Worm (Caenorhabditis elegans) whole organism, mixed stage, embryonic: ENCODE measurements around the gene C06H5.8.

Source experiments
- M03D4.4 ChIP-seq: sonication (generic microtip); optimal IDR thresholded peaks from 2 replicates; lab custom pipeline; 2017; ENCODE audit warnings: mild to moderate bottlenecking, missing genetic modification characterization, missing compliant biosample characterization
- bed-3 ChIP-seq: fragments of 200-800 bp; sonication (Bioruptor generic); optimal IDR thresholded peaks from 3 replicates; lab custom pipeline; 2018; ENCODE audit warnings: mild to moderate bottlenecking, missing genetic modification characterization, moderate library complexity, missing compliant biosample characterization
- blmp-1 ChIP-seq: fragments of 150-350 bp; optimal IDR thresholded peaks from 2 replicates; lab custom pipeline; 2014; ENCODE audit warnings: missing biosample characterization, missing genetic modification characterization
- ceh-39 ChIP-seq: fragments of 150-350 bp; optimal IDR thresholded peaks from 2 replicates; lab custom pipeline; 2014; ENCODE audit warnings: missing biosample characterization, missing genetic modification characterization
- ceh-43 ChIP-seq: fragments of 200-800 bp; sonication (Bioruptor generic); optimal IDR thresholded peaks from 2 replicates; lab custom pipeline; 2018; ENCODE audit warnings: mild to moderate bottlenecking, missing genetic modification characterization, moderate library complexity, missing compliant biosample characterization
- ceh-83 ChIP-seq: fragments of 200-800 bp; sonication (Bioruptor generic); optimal IDR thresholded peaks from 2 replicates; lab custom pipeline; 2018; ENCODE audit warnings: mild to moderate bottlenecking, missing genetic modification characterization, missing compliant biosample characterization
- ces-1 ChIP-seq: fragments of 150-350 bp; optimal IDR thresholded peaks from 2 replicates; lab custom pipeline; 2014; ENCODE audit warnings: missing biosample characterization, missing genetic modification reagents, missing genetic modification characterization
- cnd-1 ChIP-seq: fragments of 200-800 bp; sonication (Bioruptor generic); optimal IDR thresholded peaks from 2 replicates; lab custom pipeline; 2018; ENCODE audit warnings: mild to moderate bottlenecking, missing genetic modification characterization, missing compliant biosample characterization
- drap-1 ChIP-seq: fragments of 200-800 bp; sonication (Bioruptor generic); optimal IDR thresholded peaks from 3 replicates; lab custom pipeline; 2018; ENCODE audit warnings: mild to moderate bottlenecking, missing genetic modification characterization, missing compliant biosample characterization
- elt-1 ChIP-seq: sonication (generic microtip); optimal IDR thresholded peaks from 2 replicates; lab custom pipeline; 2017; ENCODE audit warnings: missing genetic modification characterization, mild to moderate bottlenecking, missing compliant biosample characterization, antibody characterized with exemption, moderate library complexity, borderline replicate concordance; ENCODE audit not compliant: insufficient read depth
- elt-3 ChIP-seq: fragments of 150-350 bp; optimal IDR thresholded peaks from 2 replicates; lab custom pipeline; 2014; ENCODE audit warnings: missing biosample characterization, missing genetic modification characterization
- flh-1 ChIP-seq: fragments of 200-800 bp; sonication (Bioruptor generic); optimal IDR thresholded peaks from 2 replicates; lab custom pipeline; 2018; ENCODE audit warnings: mild to moderate bottlenecking, missing genetic modification characterization, moderate library complexity, missing compliant biosample characterization
- ham-2 ChIP-seq: fragments of 200-800 bp; sonication (Bioruptor generic); optimal IDR thresholded peaks from 2 replicates; lab custom pipeline; 2018; ENCODE audit warnings: mild to moderate bottlenecking, missing genetic modification characterization, missing compliant biosample characterization
- hlh-1 ChIP-seq: fragments of 150-350 bp; optimal IDR thresholded peaks from 2 replicates; lab custom pipeline; 2014; ENCODE audit warnings: missing biosample characterization, missing genetic modification reagents, missing genetic modification characterization
- lin-13 ChIP-seq: fragments of 150-350 bp; optimal IDR thresholded peaks from 2 replicates; lab custom pipeline; 2014; ENCODE audit warnings: missing biosample characterization, missing genetic modification characterization
- lin-32 ChIP-seq: fragments of 200-800 bp; sonication (Bioruptor generic); optimal IDR thresholded peaks from 2 replicates; lab custom pipeline; 2018; ENCODE audit warnings: mild to moderate bottlenecking, missing genetic modification characterization, missing compliant biosample characterization
- lsy-2 ChIP-seq: fragments of 150-350 bp; optimal IDR thresholded peaks from 2 replicates; lab custom pipeline; 2014; ENCODE audit warnings: missing biosample characterization, missing genetic modification characterization
- mab-5 ChIP-seq: fragments of 150-350 bp; optimal IDR thresholded peaks from 2 replicates; lab custom pipeline; 2014; ENCODE audit warnings: missing biosample characterization, missing genetic modification characterization
- mep-1 ChIP-seq: fragments of 150-350 bp; optimal IDR thresholded peaks from 2 replicates; lab custom pipeline; 2017; ENCODE audit warnings: missing biosample characterization, missing genetic modification reagents, missing genetic modification characterization, inconsistent platforms
- mls-2 ChIP-seq: sonication (generic microtip); optimal IDR thresholded peaks from 2 replicates; lab custom pipeline; 2016; ENCODE audit warnings: mild to moderate bottlenecking, missing genetic modification characterization, moderate library complexity, missing compliant biosample characterization
- nhr-12 ChIP-seq: fragments of 150-350 bp; optimal IDR thresholded peaks from 2 replicates; lab custom pipeline; 2014; ENCODE audit warnings: missing biosample characterization, missing genetic modification characterization
- nhr-2 ChIP-seq: fragments of 150-350 bp; optimal IDR thresholded peaks from 2 replicates; lab custom pipeline; 2014; ENCODE audit warnings: missing biosample characterization, missing genetic modification characterization
- nhr-237 ChIP-seq: fragments of 150-350 bp; optimal IDR thresholded peaks from 2 replicates; lab custom pipeline; 2014; ENCODE audit warnings: missing biosample characterization, missing genetic modification characterization
- nhr-28 ChIP-seq: fragments of 150-350 bp; optimal IDR thresholded peaks from 2 replicates; lab custom pipeline; 2014; ENCODE audit warnings: missing biosample characterization, missing genetic modification characterization
- nhr-76 ChIP-seq: sonication (generic microtip); optimal IDR thresholded peaks from 2 replicates; lab custom pipeline; 2017; ENCODE audit warnings: missing biosample characterization, missing genetic modification characterization
- sem-2 ChIP-seq: fragments of 200-800 bp; sonication (Bioruptor generic); optimal IDR thresholded peaks from 2 replicates; lab custom pipeline; 2018; ENCODE audit warnings: mild to moderate bottlenecking, missing genetic modification characterization, missing compliant biosample characterization
- snpc-4 ChIP-seq: fragments of 150-350 bp; optimal IDR thresholded peaks from 2 replicates; lab custom pipeline; 2014; ENCODE audit warnings: missing biosample characterization, missing genetic modification characterization
- sptf-1 ChIP-seq: sonication (generic microtip); optimal IDR thresholded peaks from 2 replicates; lab custom pipeline; 2017; ENCODE audit warnings: mild to moderate bottlenecking, missing genetic modification characterization, moderate library complexity, missing compliant biosample characterization
- tbx-8 ChIP-seq: fragments of 200-800 bp; sonication (Bioruptor generic); optimal IDR thresholded peaks from 2 replicates; lab custom pipeline; 2018; ENCODE audit warnings: mild to moderate bottlenecking, missing genetic modification characterization, moderate library complexity, missing compliant biosample characterization
- unc-120 ChIP-seq: sonication (generic microtip); optimal IDR thresholded peaks from 2 replicates; lab custom pipeline; 2017; ENCODE audit warnings: missing genetic modification characterization, missing compliant biosample characterization; ENCODE audit not compliant: poor library complexity, severe bottlenecking
- unc-39 ChIP-seq: fragments of 150-350 bp; optimal IDR thresholded peaks from 2 replicates; lab custom pipeline; 2014; ENCODE audit warnings: missing biosample characterization, missing genetic modification characterization
- unc-62 ChIP-seq: fragments of 150-350 bp; optimal IDR thresholded peaks from 2 replicates; lab custom pipeline; 2014; ENCODE audit warnings: missing biosample characterization, missing genetic modification reagents, missing genetic modification characterization
- zip-8 ChIP-seq: fragments of 150-350 bp; optimal IDR thresholded peaks from 2 replicates; lab custom pipeline; 2014; ENCODE audit warnings: missing biosample characterization, missing genetic modification characterization
- ztf-11 ChIP-seq: fragments of 150-350 bp; optimal IDR thresholded peaks from 2 replicates; lab custom pipeline; 2014; ENCODE audit warnings: missing biosample characterization, missing genetic modification characterization

C06H5.8 gene

DNA sequence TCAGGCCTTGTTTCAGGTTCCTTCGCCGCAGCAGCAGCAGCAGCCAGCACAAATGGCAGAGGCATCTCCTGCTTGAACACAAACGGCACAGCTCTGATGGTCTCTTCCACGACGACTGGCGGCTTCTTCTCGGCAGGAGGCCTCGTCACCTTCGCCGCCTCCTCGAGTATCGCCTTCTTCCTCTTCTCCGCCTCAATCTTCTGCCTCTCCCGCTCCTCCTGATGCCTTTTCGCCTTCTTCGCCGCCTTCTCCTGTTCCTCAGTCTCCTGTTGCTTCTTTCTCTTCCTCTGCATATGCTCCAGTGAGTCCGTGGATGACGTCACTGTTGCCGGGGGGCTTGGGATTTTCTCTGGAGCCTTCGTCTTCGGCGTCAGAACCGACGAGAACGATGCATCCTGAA, 26.6 kb downstream of the C06H5.8 start:
- no peak for TF ChIP-seq blmp-1
- TF ChIP-seq sptf-1 = no peak
- TF ChIP-seq zip-8 (tag; lab: Kevin White, UChicago) = no peak
- TF ChIP-seq snpc-4 = no peak
- no peak for TF ChIP-seq ham-2 (GFP tag; lab: Kevin White, UChicago)

DNA sequence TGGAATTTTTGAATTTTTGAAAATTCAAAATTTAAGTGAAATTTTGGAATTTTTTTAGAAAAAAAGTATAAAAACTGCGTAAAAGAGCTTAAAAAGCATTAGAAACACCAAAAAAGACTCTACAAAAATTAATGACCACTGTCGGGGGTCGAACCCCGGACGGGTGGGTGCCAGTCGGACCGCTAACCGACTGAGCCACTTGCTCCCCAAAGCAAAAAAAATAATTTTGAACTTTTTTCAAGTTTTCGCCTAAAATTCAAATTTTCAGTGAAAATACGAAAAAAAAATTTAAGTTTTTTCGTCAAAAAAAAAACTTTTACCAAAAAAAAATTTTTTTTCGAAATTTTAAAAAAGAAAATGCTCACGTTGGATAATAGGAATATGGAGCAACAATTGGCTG, 28.4 kb downstream of the C06H5.8 start:
- TF ChIP-seq ztf-11 (tag; lab: Kevin White, UChicago) = no peak
- no peak for TF ChIP-seq flh-1 (GFP tag; lab: Kevin White, UChicago)
- no peak for TF ChIP-seq sem-2 (GFP tag; lab: Kevin White, UChicago)
- TF ChIP-seq mls-2 (tag; lab: Kevin White, UChicago) = no peak
- TF ChIP-seq mab-5 (tag; lab: Kevin White, UChicago) = no peak
- no peak for TF ChIP-seq nhr-237
- TF ChIP-seq cnd-1 (tag; lab: Kevin White, UChicago) = no peak
- TF ChIP-seq nhr-76 (tag; lab: Kevin White, UChicago) = no peak
- no peak for TF ChIP-seq ceh-83 (GFP tag; lab: Kevin White, UChicago)
- TF ChIP-seq ceh-43 (GFP tag; lab: Kevin White, UChicago) = no peak
- TF ChIP-seq bed-3 (GFP tag; lab: Kevin White, UChicago) = no peak
- no peak for TF ChIP-seq unc-120 (tag; lab: Kevin White, UChicago)
- TF ChIP-seq unc-62 = no peak
- TF ChIP-seq lin-32 (GFP tag; lab: Kevin White, UChicago) = no peak
- TF ChIP-seq elt-3 (tag; lab: Kevin White, UChicago) = no peak
- TF ChIP-seq ces-1 (GFP tag; lab: Kevin White, UChicago) = no peak
- TF ChIP-seq snpc-4 = no peak
- no peak for TF ChIP-seq unc-39 (tag; lab: Kevin White, UChicago)
- no peak for TF ChIP-seq blmp-1

DNA sequence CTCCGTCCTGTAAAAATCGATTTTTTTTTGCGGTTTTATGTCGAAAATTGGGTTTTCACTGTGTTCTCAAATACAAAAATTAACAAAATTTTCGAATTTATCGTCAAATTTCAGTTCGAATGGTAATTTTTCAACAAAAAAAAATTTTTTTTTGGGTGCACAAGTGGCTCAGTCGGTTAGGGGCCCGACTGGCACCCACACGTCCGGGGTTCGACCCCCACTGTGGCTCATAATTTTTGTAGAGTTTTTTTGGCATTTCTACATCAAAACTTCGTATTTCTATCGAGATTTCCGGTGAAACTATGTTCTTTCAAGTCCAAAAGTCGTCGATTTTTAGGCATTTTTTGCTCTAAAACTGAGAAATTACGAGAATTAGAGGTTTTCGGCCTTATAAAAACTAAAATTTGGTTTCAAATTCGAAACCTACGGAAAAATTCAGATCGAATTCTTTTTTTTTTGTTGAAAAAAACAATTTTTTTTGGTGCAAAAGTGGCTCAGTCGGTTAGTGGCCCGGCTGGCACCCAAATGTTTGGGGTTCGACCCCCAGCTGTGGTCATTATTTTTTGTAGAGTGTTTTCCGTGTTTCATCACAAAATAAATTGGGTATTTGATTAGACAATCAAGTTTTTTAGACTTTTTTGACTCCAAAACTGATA, 29.3 kb downstream of the C06H5.8 start:
- no peak for TF ChIP-seq ces-1 (GFP tag; lab: Kevin White, UChicago)
- TF ChIP-seq mls-2 (tag; lab: Kevin White, UChicago) = no peak
- no peak for TF ChIP-seq lin-32 (GFP tag; lab: Kevin White, UChicago)
- no peak for TF ChIP-seq sptf-1
- TF ChIP-seq nhr-237 = no peak
- no peak for TF ChIP-seq ztf-11 (tag; lab: Kevin White, UChicago)
- no peak for TF ChIP-seq unc-39 (tag; lab: Kevin White, UChicago)
- no peak for TF ChIP-seq flh-1 (GFP tag; lab: Kevin White, UChicago)
- no peak for TF ChIP-seq tbx-8 (GFP tag; lab: Kevin White, UChicago)
- TF ChIP-seq sem-2 (GFP tag; lab: Kevin White, UChicago) = no peak
- TF ChIP-seq ceh-43 (GFP tag; lab: Kevin White, UChicago) = no peak

DNA sequence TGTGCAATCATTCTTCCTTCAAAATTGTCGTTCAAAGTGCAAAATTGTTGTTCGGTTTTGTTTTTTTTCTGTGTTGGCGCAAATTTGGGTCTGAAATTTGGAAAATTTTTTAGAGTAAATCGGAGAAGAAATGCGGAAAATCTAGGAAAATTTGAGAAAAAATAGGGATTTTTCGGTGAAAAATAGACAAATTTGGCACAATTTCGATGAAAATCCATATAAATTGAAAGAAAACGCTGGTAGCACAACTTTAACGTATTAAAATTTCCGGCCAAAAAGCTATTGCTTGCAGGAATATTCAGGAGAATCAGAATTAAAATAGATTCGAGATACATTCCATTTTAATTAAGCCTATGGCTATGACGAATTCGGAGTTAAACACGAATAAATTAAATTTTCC, 30.3 kb downstream of the C06H5.8 start, which contains the start of gene dpy-21:
Gene dpy-21, minus strand, starts transcription at position 101 of the 400 bp plus-strand sequence.
- TF ChIP-seq nhr-28 (tag; lab: Kevin White, UChicago) = no peak

ce11 chrV:17951172-17951999, 32.6 kb downstream of the C06H5.8 start, which contains the start of gene Y59A8B.24:
Y59A8B.24 (plus strand) TSS chrV:17951949.
- no peak for TF ChIP-seq nhr-12 (tag; lab: Kevin White, UChicago)
- peak; percentile 16 for TF ChIP-seq unc-39 (tag; lab: Kevin White, UChicago)
- TF ChIP-seq ceh-43 (GFP tag; lab: Kevin White, UChicago) = peak; percentile 32
- peak; percentile 87 for TF ChIP-seq lin-13 (tag; lab: Kevin White, UChicago)
- no peak for TF ChIP-seq sem-2 (GFP tag; lab: Kevin White, UChicago)
- TF ChIP-seq mls-2 (tag; lab: Kevin White, UChicago) = peak; percentile 68
- TF ChIP-seq nhr-237 = peak; percentile 58
- peak; percentile 73 for TF ChIP-seq zip-8 (tag; lab: Kevin White, UChicago)
- TF ChIP-seq nhr-2 = peak; percentile 77
- no peak for TF ChIP-seq snpc-4
- TF ChIP-seq elt-3 (tag; lab: Kevin White, UChicago) = no peak
- TF ChIP-seq ces-1 (GFP tag; lab: Kevin White, UChicago) = peak; percentile 57
- TF ChIP-seq unc-62 = peak; percentile 72
- peak; percentile 82 for TF ChIP-seq lsy-2
- TF ChIP-seq hlh-1 (tag; lab: Kevin White, UChicago) = peak; percentile 61
- TF ChIP-seq lin-32 (GFP tag; lab: Kevin White, UChicago) = no peak
- peak; percentile 22 for TF ChIP-seq mab-5 (tag; lab: Kevin White, UChicago)
- TF ChIP-seq drap-1 (GFP tag; lab: Kevin White, UChicago) = peak; percentile 95
- TF ChIP-seq ceh-83 (GFP tag; lab: Kevin White, UChicago) = no peak
- TF ChIP-seq elt-1 (tag; lab: Kevin White, UChicago) = no peak
- TF ChIP-seq nhr-28 (tag; lab: Kevin White, UChicago) = no peak
- TF ChIP-seq cnd-1 (tag; lab: Kevin White, UChicago) = peak; percentile 37
- TF ChIP-seq M03D4.4 = peak; percentile 80
- peak; percentile 61 for TF ChIP-seq mep-1 (tag; lab: Kevin White, UChicago)
- no peak for TF ChIP-seq bed-3 (GFP tag; lab: Kevin White, UChicago)
- TF ChIP-seq unc-120 (tag; lab: Kevin White, UChicago) = peak; percentile 71
- TF ChIP-seq blmp-1 = no peak
- TF ChIP-seq ztf-11 (tag; lab: Kevin White, UChicago) = peak; percentile 73
- peak; percentile 81 for TF ChIP-seq sptf-1
- no peak for TF ChIP-seq flh-1 (GFP tag; lab: Kevin White, UChicago)
- TF ChIP-seq tbx-8 (GFP tag; lab: Kevin White, UChicago) = no peak
- peak; percentile 76 for TF ChIP-seq ceh-39 (tag; lab: Kevin White, UChicago)
